Worm (Caenorhabditis elegans) whole organism, L4 larva: Measurements from ENCODE around the gene tag-151.

Experiments
- nhr-76 ChIP-seq: fragments of 150-350 bp; optimal IDR thresholded peaks from 2 replicates; lab custom pipeline; 2014; ENCODE audit warnings: missing biosample characterization, missing genetic modification characterization
- snpc-4 ChIP-seq: fragments of 150-350 bp; optimal IDR thresholded peaks from 2 replicates; lab custom pipeline; 2014; ENCODE audit warnings: missing biosample characterization, missing genetic modification characterization

- TF ChIP-seq nhr-76 (no peak), snpc-4 (tag; lab: Kevin White, UChicago) (no peak)
Measured at ce11 chrII:4661278-4661677, 48.8 kb upstream of the tag-151 start, which contains the start of gene T05A7.13.
